Fruit fly (Drosophila melanogaster): ENCODE measurements around the gene Axud1.

Axud1 gene

dm6 chr2L:2380805-2381204 lies 15.7 kb downstream of the Axud1 start, which contains the start of gene Eogt (continued):
- peak; percentile 69 for TF ChIP-seq Camta (GFP tag; optimal IDR thresholded peaks at IDR 0.05)
- TF ChIP-seq CG7786 (GFP tag; optimal IDR thresholded peaks at IDR 0.05), result peak; percentile 55
- TF ChIP-seq Bdp1 (GFP tag; optimal IDR thresholded peaks at IDR 0.05), result peak; percentile 68
- TF ChIP-seq E2f2 (GFP tag; IDR thresholded peaks at IDR 0.05), result peak; percentile 79
- peak; percentile 95 for TF ChIP-seq Oaz (GFP tag; IDR thresholded peaks at IDR 0.05)
- TF ChIP-seq CG16815 (GFP tag; optimal IDR thresholded peaks at IDR 0.05), result peak; percentile 95
- peak; percentile 84 for TF ChIP-seq kay (GFP tag; optimal IDR thresholded peaks at IDR 0.05)
- TF ChIP-seq gsb (GFP tag; IDR thresholded peaks at IDR 0.05), result peak; percentile 92
- TF ChIP-seq CG18476 (GFP tag; optimal IDR thresholded peaks at IDR 0.05), result peak; percentile 86
- peak; percentile 37 for TF ChIP-seq tx (GFP tag; optimal IDR thresholded peaks at IDR 0.05)
- peak; percentile 97 for TF ChIP-seq unpg (GFP tag; optimal IDR thresholded peaks at IDR 0.05)
- TF ChIP-seq D19B (GFP tag; optimal IDR thresholded peaks at IDR 0.05), result peak; percentile 68
- peak; percentile 94 for TF ChIP-seq CG1024 (GFP tag; IDR thresholded peaks at IDR 0.05)
- TF ChIP-seq ash1 (GFP tag; optimal IDR thresholded peaks at IDR 0.05), result no peak
- peak; percentile 93 for TF ChIP-seq CG12942 (GFP tag; optimal IDR thresholded peaks at IDR 0.05)
- peak; percentile 98 for TF ChIP-seq H2.0 (GFP tag; IDR thresholded peaks at IDR 0.05)
- no peak for TF ChIP-seq usp (GFP tag; optimal IDR thresholded peaks at IDR 0.05)
- TF ChIP-seq Xbp1 (GFP tag; optimal IDR thresholded peaks at IDR 0.05), result peak; percentile 94
- TF ChIP-seq B-H1 (GFP tag; IDR thresholded peaks at IDR 0.05), result peak; percentile 96
- no peak for TF ChIP-seq CG8359 (GFP tag; optimal IDR thresholded peaks at IDR 0.05; ENCODE audit: borderline replicate concordance)
- TF ChIP-seq CG9876 (GFP tag; optimal IDR thresholded peaks at IDR 0.05), result no peak
- TF ChIP-seq gcm2 (GFP tag; optimal IDR thresholded peaks at IDR 0.05), result peak; percentile 79
- TF ChIP-seq Ets97D (GFP tag; optimal IDR thresholded peaks at IDR 0.05), result peak; percentile 45
- TF ChIP-seq CG31441 (GFP tag; IDR thresholded peaks at IDR 0.05), result peak; percentile 86
- TF ChIP-seq CG13424 (tag; optimal IDR thresholded peaks at IDR 0.05), result peak; percentile 95
- TF ChIP-seq sqz (GFP tag; optimal IDR thresholded peaks at IDR 0.05), result no peak
- TF ChIP-seq wek (GFP tag; optimal IDR thresholded peaks at IDR 0.05), result peak; percentile 75
- peak; percentile 76 for TF ChIP-seq slou (GFP tag; optimal IDR thresholded peaks at IDR 0.05)
- TF ChIP-seq klu (GFP tag; IDR thresholded peaks at IDR 0.05), result peak; percentile 90
- TF ChIP-seq jing (GFP tag; optimal IDR thresholded peaks at IDR 0.05), result peak; percentile 86
- peak in 1 of 2 experiments; percentile 96 for TF ChIP-seq bsh (GFP tag; optimal IDR thresholded peaks at IDR 0.05)
- no peak for TF ChIP-seq Opbp (GFP tag; IDR thresholded peaks at IDR 0.05; ENCODE audit: partially characterized antibody)
- peak in 1 of 2 experiments; percentile 28 for TF ChIP-seq tll (GFP tag; optimal IDR thresholded peaks at IDR 0.05)
- TF ChIP-seq Chrac-16 (GFP tag; optimal IDR thresholded peaks at IDR 0.05), result peak; percentile 93
- peak; percentile 90 for TF ChIP-seq twi (tag; optimal IDR thresholded peaks at IDR 0.05)
- TF ChIP-seq CG18764 (GFP tag; optimal IDR thresholded peaks at IDR 0.05), result peak; percentile 82
- TF ChIP-seq CG3726 (GFP tag; IDR thresholded peaks at IDR 0.05), result peak; percentile 95
- TF ChIP-seq nmo (GFP tag; optimal IDR thresholded peaks at IDR 0.05), result peak; percentile 97
- TF ChIP-seq CG14965 (GFP tag; optimal IDR thresholded peaks at IDR 0.05; ENCODE audit: borderline replicate concordance), result no peak
- peak; percentile 86 for TF ChIP-seq D19A (tag; optimal IDR thresholded peaks at IDR 0.05)
- peak; percentile 78 for TF ChIP-seq CG6254 (GFP tag; optimal IDR thresholded peaks at IDR 0.05)
- TF ChIP-seq Usf (GFP tag; optimal IDR thresholded peaks at IDR 0.05), result peak; percentile 94
- peak; percentile 93 for TF ChIP-seq Oli (tag; optimal IDR thresholded peaks at IDR 0.05)
- peak; percentile 94 for TF ChIP-seq CG8924 (tag; optimal IDR thresholded peaks at IDR 0.05)
- peak; percentile 94 for TF ChIP-seq CG15269 (tag; optimal IDR thresholded peaks at IDR 0.05)
- TF ChIP-seq Six4 (GFP tag; optimal IDR thresholded peaks at IDR 0.05), result peak; percentile 79
- peak; percentile 30 for TF ChIP-seq dm (GFP tag; optimal IDR thresholded peaks at IDR 0.05)
- TF ChIP-seq pnt (GFP tag; optimal IDR thresholded peaks at IDR 0.05), result peak; percentile 68
- TF ChIP-seq ci (GFP tag; IDR thresholded peaks at IDR 0.05), result peak; percentile 98
- peak; percentile 60 for TF ChIP-seq CG15073 (GFP tag; optimal IDR thresholded peaks at IDR 0.05)
- peak; percentile 92 for TF ChIP-seq CG10979 (tag; optimal IDR thresholded peaks at IDR 0.05)

All from whole organism, embryonic.